Fruit fly (Drosophila melanogaster) whole organism, wandering third instar larva: ENCODE results near the gene crc.
A peak's percentile ranks its signal among the peaks of the same experiment; 100 is the strongest.

ENCODE experiments used
- psq ChIP-seq: fragments of 200-800 bp; sonication (Bioruptor generic); optimal IDR thresholded peaks from 3 replicates; lab custom pipeline; 2017; ENCODE audit warnings: missing biosample characterization, mild to moderate bottlenecking, missing genetic modification characterization, moderate library complexity
- sv ChIP-seq: fragments of 200-800 bp; sonication (Bioruptor generic); optimal IDR thresholded peaks from 3 replicates; lab custom pipeline; 2016; ENCODE audit warnings: missing biosample characterization, missing genetic modification characterization

DNA sequence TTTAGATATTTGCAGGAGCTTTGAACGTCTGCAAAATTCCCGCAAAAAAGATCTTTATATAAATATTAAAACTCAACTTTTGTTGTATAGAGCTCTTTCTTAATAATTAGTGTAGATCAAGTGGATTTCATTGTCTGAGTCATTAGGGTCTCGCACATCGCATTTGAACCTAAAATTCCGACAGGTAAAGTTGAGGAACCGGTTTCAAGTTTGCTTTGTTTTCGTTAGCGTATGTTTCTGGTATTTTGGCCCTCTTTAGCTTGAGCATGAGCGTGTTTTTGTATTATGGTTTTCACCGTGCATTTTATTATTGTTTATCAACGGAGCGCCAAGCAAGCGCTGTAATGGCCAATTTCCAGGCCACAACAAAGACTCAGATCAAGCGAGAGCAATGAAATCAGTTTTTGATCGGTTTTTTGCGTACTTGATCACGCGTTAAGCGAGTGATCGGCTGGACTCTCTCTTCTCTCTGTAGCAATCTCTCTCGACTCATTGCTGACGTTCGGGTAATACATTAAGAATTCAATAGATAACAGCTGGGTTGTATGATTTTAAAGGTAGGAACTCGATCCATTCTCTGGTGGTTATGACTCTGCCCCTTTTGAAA, 2.3 kb downstream of the crc start:
- TF ChIP-seq sv (GFP tag; lab: Kevin White, UChicago) (no peak), psq (GFP tag; lab: Kevin White, UChicago) (peak; percentile 4)
